Worm (Caenorhabditis elegans) whole organism, early embryonic: ENCODE results near the gene nas-37.

Source experiments
- B0310.2 ChIP-seq: sonication (generic microtip); optimal IDR thresholded peaks from 2 replicates; lab custom pipeline; 2016; ENCODE audit warnings: mild to moderate bottlenecking, missing genetic modification characterization, missing compliant biosample characterization
- F13C5.2 ChIP-seq: sonication (generic microtip); optimal IDR thresholded peaks from 2 replicates; lab custom pipeline; 2017; ENCODE audit warnings: mild to moderate bottlenecking, missing genetic modification characterization, inconsistent platforms, missing compliant biosample characterization
- aly-1 ChIP-seq: sonication (generic microtip); optimal IDR thresholded peaks from 2 replicates; lab custom pipeline; 2016; ENCODE audit warnings: missing genetic modification characterization, missing compliant biosample characterization
- ama-1 ChIP-seq: fragments of 150-350 bp; optimal IDR thresholded peaks from 2 replicates; lab custom pipeline; 2014
- ceh-13 ChIP-seq: fragments of 200-800 bp; sonication (Bioruptor generic); optimal IDR thresholded peaks from 2 replicates; lab custom pipeline; 2018; ENCODE audit warnings: mild to moderate bottlenecking, missing genetic modification characterization, missing compliant biosample characterization
- ceh-36 ChIP-seq: sonication (generic microtip); optimal IDR thresholded peaks from 2 replicates; lab custom pipeline; 2016; ENCODE audit warnings: missing genetic modification characterization, inconsistent platforms, missing compliant biosample characterization
- ets-7 ChIP-seq: sonication (generic microtip); optimal IDR thresholded peaks from 2 replicates; lab custom pipeline; 2016; ENCODE audit warnings: missing genotype, missing genetic modification characterization, missing compliant biosample characterization
- flt-1 ChIP-seq: fragments of 200-800 bp; sonication (Bioruptor generic); IDR thresholded peaks from 2 replicates; pipeline ENCODE4 v1.3.6; 2022; ENCODE audit warnings: missing genetic modification characterization, missing compliant biosample characterization
- hmg-4 ChIP-seq: fragments of 200-800 bp; sonication (Bioruptor generic); optimal IDR thresholded peaks from 2 replicates; lab custom pipeline; 2018; ENCODE audit warnings: mild to moderate bottlenecking, missing genetic modification characterization, missing compliant biosample characterization
- hnd-1 ChIP-seq: sonication (generic microtip); optimal IDR thresholded peaks from 2 replicates; lab custom pipeline; 2016; ENCODE audit warnings: missing genetic modification characterization, missing compliant biosample characterization
- pes-1 ChIP-seq: fragments of 200-800 bp; sonication (Bioruptor generic); IDR thresholded peaks from 2 replicates; pipeline ENCODE4 v1.3.6; 2022; ENCODE audit warnings: missing genetic modification reagents, missing genetic modification characterization, missing compliant biosample characterization
- scrt-1 ChIP-seq: fragments of 200-800 bp; sonication (Bioruptor generic); IDR thresholded peaks from 2 replicates; pipeline ENCODE4 v1.3.6; 2022; ENCODE audit warnings: missing genetic modification characterization, missing compliant biosample characterization
- tbx-37 ChIP-seq: fragments of 200-800 bp; sonication (Bioruptor generic); conservative IDR thresholded peaks from 2 replicates; pipeline ENCODE4 v1.3.6; 2022; ENCODE audit warnings: missing genetic modification reagents, missing genetic modification characterization, missing compliant biosample characterization
- tra-4 ChIP-seq: sonication (generic microtip); optimal IDR thresholded peaks from 2 replicates; lab custom pipeline; 2017; ENCODE audit warnings: missing genetic modification characterization, missing compliant biosample characterization

- TF ChIP-seq flt-1 (GFP tag; lab: Robert Waterston, UW): no peak
- no peak for TF ChIP-seq ama-1
- TF ChIP-seq scrt-1 (GFP tag; lab: Robert Waterston, UW): no peak
- no peak for TF ChIP-seq ceh-36 (tag; lab: Kevin White, UChicago)
- no peak for TF ChIP-seq tbx-37 (GFP tag; lab: Robert Waterston, UW)
- TF ChIP-seq aly-1 (tag; lab: Kevin White, UChicago): no peak
- no peak for TF ChIP-seq B0310.2
- no peak for TF ChIP-seq F13C5.2 (tag; lab: Kevin White, UChicago)
- TF ChIP-seq ceh-13: no peak
- no peak for TF ChIP-seq tra-4
- TF ChIP-seq hmg-4: no peak
- no peak for TF ChIP-seq ets-7
- TF ChIP-seq pes-1 (GFP tag; lab: Robert Waterston, UW): no peak
- no peak for TF ChIP-seq hnd-1 (tag; lab: Kevin White, UChicago)
These were observed 7.2 kb upstream of the nas-37 start for ce11 chrX:9956052-9956451.
